Worm (Caenorhabditis elegans) whole organism, L2 larva: ENCODE measurements around the gene act-5.
A peak's percentile ranks its signal among the peaks of the same experiment; 100 is the strongest.

ENCODE experiments used
- C34F6.9 ChIP-seq: fragments of 150-350 bp; optimal IDR thresholded peaks from 2 replicates; lab custom pipeline; 2014; ENCODE audit warnings: missing biosample characterization, missing genetic modification characterization
- F13H6.1 ChIP-seq: sonication (generic microtip); optimal IDR thresholded peaks from 2 replicates; lab custom pipeline; 2016; ENCODE audit warnings: missing genetic modification characterization, missing compliant biosample characterization
- R02D3.7 ChIP-seq: fragments of 150-350 bp; optimal IDR thresholded peaks from 2 replicates; lab custom pipeline; 2014; ENCODE audit warnings: missing biosample characterization, missing genetic modification characterization
- Y55F3AM.14 ChIP-seq: fragments of 200-800 bp; sonication (Bioruptor generic); optimal IDR thresholded peaks from 2 replicates; lab custom pipeline; 2018; ENCODE audit warnings: mild to moderate bottlenecking, missing genetic modification characterization, missing compliant biosample characterization
- ZK546.5 ChIP-seq: sonication (generic microtip); optimal IDR thresholded peaks from 2 replicates; lab custom pipeline; 2017; ENCODE audit warnings: missing biosample characterization, missing genetic modification characterization
- alr-1 ChIP-seq: fragments of 150-350 bp; optimal IDR thresholded peaks from 2 replicates; lab custom pipeline; 2014; ENCODE audit warnings: missing biosample characterization, missing genetic modification characterization
- ama-1 ChIP-seq: fragments of 150-350 bp; optimal IDR thresholded peaks from 2 replicates; lab custom pipeline; 2018; ENCODE audit warnings: inconsistent platforms
- blmp-1 ChIP-seq: sonication (generic microtip); optimal IDR thresholded peaks from 2 replicates; lab custom pipeline; 2017; ENCODE audit warnings: missing genetic modification characterization, mild to moderate bottlenecking, missing compliant biosample characterization, antibody characterized with exemption, moderate library complexity; ENCODE audit not compliant: insufficient read depth
- crh-2 ChIP-seq: sonication (generic microtip); optimal IDR thresholded peaks from 2 replicates; lab custom pipeline; 2017; ENCODE audit warnings: missing biosample characterization, missing genetic modification characterization
- egl-27 ChIP-seq: sonication (generic microtip); optimal IDR thresholded peaks from 3 replicates; lab custom pipeline; 2017; ENCODE audit warnings: missing biosample characterization, missing genetic modification reagents, missing genetic modification characterization
- elt-1 ChIP-seq: fragments of 150-350 bp; optimal IDR thresholded peaks from 2 replicates; lab custom pipeline; 2014; ENCODE audit warnings: missing biosample characterization, missing genetic modification characterization
- fos-1 ChIP-seq: fragments of 150-350 bp; optimal IDR thresholded peaks from 2 replicates; lab custom pipeline; 2014; ENCODE audit warnings: missing biosample characterization, missing genetic modification characterization
- gmeb-1 ChIP-seq: fragments of 150-350 bp; optimal IDR thresholded peaks from 2 replicates; lab custom pipeline; 2014; ENCODE audit warnings: missing biosample characterization, missing genetic modification characterization
- lin-11 ChIP-seq: fragments of 150-350 bp; sonication (generic microtip); optimal IDR thresholded peaks from 2 replicates; lab custom pipeline; 2014; ENCODE audit warnings: missing biosample characterization, missing genetic modification characterization, inconsistent platforms, mixed read lengths
- lin-39 ChIP-seq: fragments of 150-350 bp; optimal IDR thresholded peaks from 2 replicates; lab custom pipeline; 2014; ENCODE audit warnings: missing biosample characterization, missing genetic modification reagents, missing genetic modification characterization
- lsy-2 ChIP-seq, 2 experiments: fragments of 150-350 bp in 1 of 2; sonication (generic microtip) in 1 of 2; optimal IDR thresholded peaks; 2 replicates each; lab custom pipeline; 2014 to 2017; ENCODE audit warnings: missing biosample characterization in 2 of 2, missing genetic modification characterization in 2 of 2
- mab-5 ChIP-seq: fragments of 150-350 bp; optimal IDR thresholded peaks from 2 replicates; lab custom pipeline; 2014; ENCODE audit warnings: missing biosample characterization, missing genetic modification characterization
- mbf-1 ChIP-seq: sonication (generic microtip); optimal IDR thresholded peaks from 2 replicates; lab custom pipeline; 2017; ENCODE audit warnings: missing biosample characterization, missing genetic modification characterization
- mdl-1 ChIP-seq, 2 experiments: fragments of 150-350 bp in 1 of 2; sonication (generic microtip) in 1 of 2; optimal IDR thresholded peaks; 2 replicates each; lab custom pipeline; 2017; ENCODE audit warnings: missing biosample characterization in 2 of 2, missing genetic modification characterization in 2 of 2
- nhr-10 ChIP-seq: sonication (generic microtip); optimal IDR thresholded peaks from 2 replicates; lab custom pipeline; 2017; ENCODE audit warnings: missing biosample characterization, missing genetic modification characterization
- nhr-11 ChIP-seq: fragments of 150-350 bp; optimal IDR thresholded peaks from 2 replicates; lab custom pipeline; 2014; ENCODE audit warnings: missing biosample characterization, missing genetic modification characterization
- nhr-129 ChIP-seq: fragments of 150-350 bp; optimal IDR thresholded peaks from 2 replicates; lab custom pipeline; 2014; ENCODE audit warnings: missing biosample characterization, missing genetic modification characterization
- nhr-23 ChIP-seq: fragments of 150-350 bp; optimal IDR thresholded peaks from 2 replicates; lab custom pipeline; 2014; ENCODE audit warnings: missing biosample characterization, missing genetic modification reagents, missing genetic modification characterization
- nhr-25 ChIP-seq: fragments of 150-350 bp; sonication (generic microtip); optimal IDR thresholded peaks from 3 replicates; lab custom pipeline; 2014; ENCODE audit warnings: missing biosample characterization, missing genetic modification characterization
- nhr-6 ChIP-seq: fragments of 150-350 bp; optimal IDR thresholded peaks from 2 replicates; lab custom pipeline; 2014; ENCODE audit warnings: missing biosample characterization, missing genetic modification characterization
- nhr-77 ChIP-seq: fragments of 150-350 bp; optimal IDR thresholded peaks from 2 replicates; lab custom pipeline; 2014; ENCODE audit warnings: missing biosample characterization, missing genetic modification characterization
- peb-1 ChIP-seq: fragments of 150-350 bp; optimal IDR thresholded peaks from 2 replicates; lab custom pipeline; 2014; ENCODE audit warnings: missing biosample characterization, missing genetic modification characterization
- sem-4 ChIP-seq: fragments of 150-350 bp; optimal IDR thresholded peaks from 2 replicates; lab custom pipeline; 2014; ENCODE audit warnings: missing biosample characterization, missing genetic modification reagents, missing genetic modification characterization
- skn-1 ChIP-seq: sonication (generic microtip); optimal IDR thresholded peaks from 2 replicates; lab custom pipeline; 2017; ENCODE audit warnings: missing biosample characterization, missing genetic modification characterization
- sma-3 ChIP-seq: sonication (generic microtip); optimal IDR thresholded peaks from 2 replicates; lab custom pipeline; 2016; ENCODE audit warnings: missing genetic modification reagents, missing genetic modification characterization, missing compliant biosample characterization
- sma-9 ChIP-seq, 2 experiments: fragments of 150-350 bp in 1 of 2; sonication (generic microtip) in 1 of 2; optimal IDR thresholded peaks; 2 replicates each; lab custom pipeline; 2014 to 2016; ENCODE audit warnings: missing genetic modification characterization in 2 of 2, mild to moderate bottlenecking in 1 of 2, missing biosample characterization in 1 of 2, missing compliant biosample characterization in 1 of 2, missing genetic modification reagents in 1 of 2, moderate library complexity in 1 of 2
- unc-55 ChIP-seq: fragments of 150-350 bp; sonication (generic microtip); optimal IDR thresholded peaks from 3 replicates; lab custom pipeline; 2014; ENCODE audit warnings: missing biosample characterization, missing genetic modification reagents, missing genetic modification characterization
- unc-62 ChIP-seq: fragments of 150-350 bp; optimal IDR thresholded peaks from 2 replicates; lab custom pipeline; 2014; ENCODE audit warnings: missing biosample characterization, missing genetic modification reagents, missing genetic modification characterization
- zag-1 ChIP-seq: fragments of 150-350 bp; optimal IDR thresholded peaks from 2 replicates; lab custom pipeline; 2014; ENCODE audit warnings: missing biosample characterization, missing genetic modification characterization
- ztf-1 ChIP-seq: fragments of 200-800 bp; sonication (Bioruptor generic); conservative IDR thresholded peaks from 2 replicates; pipeline ENCODE4 v1.3.6; 2022; ENCODE audit warnings: missing genetic modification characterization, missing compliant biosample characterization

The act-5 gene

DNA sequence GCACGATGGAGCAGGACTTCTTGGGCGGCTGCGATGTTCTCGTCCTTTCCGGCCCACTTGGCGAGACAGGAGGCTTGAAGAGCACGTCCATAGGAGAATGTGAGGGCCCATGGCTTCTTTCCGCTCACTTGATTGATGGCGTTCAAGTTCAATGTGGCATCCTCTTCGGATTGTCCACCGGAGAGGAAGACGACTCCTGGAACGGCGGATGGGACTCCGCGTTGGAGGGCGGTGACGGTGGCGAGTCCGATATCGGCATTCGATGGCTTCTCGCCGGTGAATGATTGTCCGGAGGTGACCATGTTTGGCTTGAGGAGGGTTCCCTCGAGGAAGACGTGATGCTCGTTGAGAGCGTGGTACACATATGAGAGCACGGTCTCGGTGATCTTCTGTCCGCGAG is 42.3 kb downstream of the act-5 start:
- TF ChIP-seq fos-1 (tag; lab: Kevin White, UChicago) (no peak), lsy-2 (tag; optimal IDR thresholded peaks at IDR 0.05; lab: Kevin White, UChicago) (no peak), elt-1 (tag; lab: Kevin White, UChicago) (no peak), lin-11 (no peak), blmp-1 (no peak), nhr-25 (tag; lab: Kevin White, UChicago) (no peak), F13H6.1 (tag; lab: Kevin White, UChicago) (no peak)

DNA sequence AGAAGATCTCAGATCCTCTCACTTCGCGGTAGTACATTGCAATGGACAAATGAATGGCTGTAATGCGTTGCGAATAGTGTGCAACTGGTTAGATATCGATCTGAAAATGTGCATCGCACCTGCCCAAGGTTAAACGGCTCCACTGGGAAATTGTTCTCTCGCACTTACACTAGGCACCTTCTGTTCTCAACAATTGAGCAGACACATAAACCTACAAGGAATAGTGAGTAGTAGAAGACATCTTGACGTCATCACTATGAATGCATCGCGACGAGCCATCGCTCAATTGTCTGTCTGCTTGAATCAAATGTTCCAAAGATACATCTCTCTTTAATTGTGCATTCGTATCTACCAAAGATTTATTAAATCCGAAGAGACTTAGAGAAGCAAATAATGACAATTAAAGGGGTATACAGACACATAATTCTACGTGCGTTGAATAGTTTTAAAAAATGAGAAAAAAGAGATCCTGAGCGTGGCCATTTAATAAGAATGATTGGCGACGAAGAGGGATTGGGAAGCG is 42.8 kb downstream of the act-5 start, which contains the start of gene T05D4.2:
Gene T05D4.2 (minus strand): TSS at position 83 of the 523 bp plus-strand sequence.
- TF ChIP-seq zag-1 (tag; lab: Kevin White, UChicago) (peak; percentile 42), sma-9 (GFP tag; optimal IDR thresholded peaks at IDR 0.05; lab: Kevin White, UChicago) (peak; percentile 36), sma-9 (tag; optimal IDR thresholded peaks at IDR 0.05; lab: Kevin White, UChicago) (no peak), nhr-129 (tag; lab: Kevin White, UChicago) (peak; percentile 70), lsy-2 (tag; optimal IDR thresholded peaks at IDR 0.05; lab: Kevin White, UChicago) (peak in 1 of 2 experiments; percentile 24), sem-4 (tag; lab: Kevin White, UChicago) (no peak), nhr-25 (tag; lab: Kevin White, UChicago) (no peak), unc-55 (GFP tag; lab: Kevin White, UChicago) (peak; percentile 29), nhr-6 (peak; percentile 11)

DNA sequence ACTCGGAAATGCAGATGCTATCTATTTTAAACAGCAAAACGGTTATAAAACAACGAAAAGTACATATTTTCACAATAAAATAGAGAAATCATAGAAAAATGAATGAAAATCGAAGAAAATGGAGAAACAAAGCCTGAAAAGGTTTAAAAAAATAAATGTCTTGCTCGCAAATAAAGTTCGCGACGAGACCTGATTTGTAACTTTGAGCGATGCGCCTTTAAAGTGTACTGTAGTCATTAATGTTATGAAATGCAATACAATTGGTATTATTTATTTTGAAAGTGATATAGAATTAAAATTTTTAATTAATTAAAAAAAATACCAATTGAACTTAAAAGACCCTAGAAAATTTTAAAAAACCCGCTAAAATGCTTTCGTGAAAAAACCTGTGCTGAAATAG is 44.6 kb downstream of the act-5 start:
- no peak for TF ChIP-seq unc-62 (GFP tag; lab: Kevin White, UChicago)
- no peak for TF ChIP-seq nhr-11 (tag; lab: Kevin White, UChicago)
- no peak for TF ChIP-seq nhr-23 (tag; lab: Kevin White, UChicago)
- no peak for TF ChIP-seq crh-2
- TF ChIP-seq lsy-2 (tag; optimal IDR thresholded peaks at IDR 0.05; lab: Kevin White, UChicago), result no peak
- TF ChIP-seq sma-9 (GFP tag; optimal IDR thresholded peaks at IDR 0.05; lab: Kevin White, UChicago), result no peak
- no peak for TF ChIP-seq sma-9 (tag; optimal IDR thresholded peaks at IDR 0.05; lab: Kevin White, UChicago)
- TF ChIP-seq ama-1, result no peak
- no peak for TF ChIP-seq sma-3 (GFP tag; lab: Kevin White, UChicago)
- TF ChIP-seq lin-11, result no peak
- TF ChIP-seq Y55F3AM.14 (GFP tag; lab: Kevin White, UChicago), result no peak
- TF ChIP-seq mbf-1, result no peak
- TF ChIP-seq nhr-77 (tag; lab: Kevin White, UChicago), result no peak
- TF ChIP-seq fos-1 (tag; lab: Kevin White, UChicago), result no peak
- TF ChIP-seq peb-1 (tag; lab: Kevin White, UChicago), result no peak
- no peak for TF ChIP-seq mab-5
- no peak for TF ChIP-seq lin-39
- TF ChIP-seq egl-27 (tag; lab: Kevin White, UChicago), result no peak
- no peak for TF ChIP-seq nhr-6
- TF ChIP-seq R02D3.7 (tag; lab: Kevin White, UChicago), result no peak
- TF ChIP-seq gmeb-1 (tag; lab: Kevin White, UChicago), result no peak
- TF ChIP-seq, all 48 proteins: peak for 0

DNA sequence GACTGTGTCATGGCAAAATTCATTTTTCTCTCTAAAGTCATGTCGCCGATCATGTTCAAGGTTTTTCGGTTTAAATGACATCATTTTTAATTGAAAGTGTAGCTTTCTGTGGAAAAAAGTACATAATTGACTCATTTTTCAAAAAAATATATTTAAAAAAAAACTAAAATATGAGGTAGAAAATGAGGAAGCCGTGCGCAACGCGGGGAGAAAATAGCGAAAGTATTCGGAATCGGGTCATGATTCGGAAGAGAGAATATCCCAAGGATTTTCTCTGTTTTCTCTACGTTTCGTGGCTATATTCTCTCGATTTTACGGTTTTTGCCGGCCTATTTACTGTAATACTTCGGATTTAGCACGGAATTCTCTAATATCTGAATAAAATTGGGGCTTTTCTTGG is 45.2 kb downstream of the act-5 start:
- peak; percentile 29 for TF ChIP-seq blmp-1
- no peak for TF ChIP-seq ama-1

DNA sequence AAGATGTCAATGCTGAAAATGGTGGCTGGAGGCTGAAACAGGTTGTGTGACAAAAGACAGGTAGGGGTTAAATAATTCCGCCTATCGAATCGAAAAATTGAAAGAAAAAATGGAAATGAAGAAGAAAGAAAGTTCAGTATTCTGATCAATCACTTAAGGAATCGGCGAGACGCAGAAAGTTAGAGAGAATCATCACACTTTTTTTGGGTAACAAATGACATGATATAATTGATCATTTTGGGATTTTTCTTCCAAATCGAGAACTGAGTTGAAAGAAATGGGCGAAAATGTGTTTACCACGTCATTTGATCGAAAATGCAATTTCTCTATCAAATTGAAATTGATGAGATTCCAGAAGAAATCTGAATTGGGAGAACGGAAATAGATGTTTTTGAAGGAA is 49.8 kb downstream of the act-5 start:
- TF ChIP-seq blmp-1 (peak; percentile 40), nhr-10 (tag; lab: Kevin White, UChicago) (no peak)

DNA sequence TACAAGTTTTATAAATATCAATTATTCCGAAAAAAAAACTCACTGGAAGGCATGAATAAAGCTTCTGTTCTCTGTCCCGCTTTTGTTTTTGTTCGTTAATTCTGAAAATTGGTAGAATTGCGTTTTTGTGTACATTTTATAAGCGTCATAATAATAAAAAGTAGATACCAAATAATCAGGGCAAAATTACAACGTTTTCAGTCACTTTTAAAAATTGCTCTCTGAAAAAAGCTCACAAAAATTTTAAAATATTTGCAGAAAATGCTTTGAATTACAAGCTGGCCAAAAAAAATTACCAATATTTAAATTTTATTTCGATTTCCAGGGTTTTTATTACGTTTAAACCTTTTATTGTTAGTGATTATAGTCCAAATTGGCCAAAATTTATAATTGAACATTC is 50.6 kb downstream of the act-5 start, which contains the start of gene scav-2:
Gene scav-2 (minus strand): TSS at position 101 of the 400 bp plus-strand sequence.
- TF ChIP-seq elt-1 (tag; lab: Kevin White, UChicago) (no peak), nhr-77 (tag; lab: Kevin White, UChicago) (no peak), mdl-1 (tag; optimal IDR thresholded peaks at IDR 0.05; lab: Kevin White, UChicago) (no peak), nhr-11 (tag; lab: Kevin White, UChicago) (no peak), C34F6.9 (tag; lab: Kevin White, UChicago) (no peak), ZK546.5 (no peak), ztf-1 (GFP tag; lab: Robert Waterston, UW) (no peak), skn-1 (tag; lab: Kevin White, UChicago) (no peak), alr-1 (no peak), nhr-6 (no peak), nhr-10 (tag; lab: Kevin White, UChicago) (no peak), lin-11 (no peak), nhr-25 (tag; lab: Kevin White, UChicago) (no peak)
